Fruit fly (Drosophila melanogaster) whole organism, embryonic: ENCODE results near the gene VhaM9.7-d.

Experiments used
- Abd-B ChIP-seq: fragments of 200-800 bp; sonication (Bioruptor generic); optimal IDR thresholded peaks from 2 replicates; lab custom pipeline; 2018; ENCODE audit warnings: missing biosample characterization, mild to moderate bottlenecking, missing genetic modification characterization, moderate library complexity
- BtbVII ChIP-seq: fragments of 200-800 bp; sonication (Bioruptor generic); optimal IDR thresholded peaks from 3 replicates; lab custom pipeline; 2017; ENCODE audit warnings: missing biosample characterization, mild to moderate bottlenecking, missing genetic modification characterization
- CG11696 ChIP-seq: fragments of 200-800 bp; sonication (Bioruptor generic); IDR thresholded peaks from 2 replicates; pipeline ENCODE4 v1.3.6; 2022; ENCODE audit warnings: missing biosample characterization, missing genetic modification characterization
- CG11723 ChIP-seq: fragments of 200-800 bp; sonication (Bioruptor generic); optimal IDR thresholded peaks from 2 replicates; lab custom pipeline; 2017; ENCODE audit warnings: missing biosample characterization, mild to moderate bottlenecking, missing genetic modification characterization
- CG12071 ChIP-seq: fragments of 200-800 bp; sonication (Bioruptor generic); optimal IDR thresholded peaks from 3 replicates; lab custom pipeline; 2018; ENCODE audit warnings: missing biosample characterization, mild to moderate bottlenecking, missing genetic modification characterization
- CG12155 ChIP-seq: fragments of 200-800 bp; sonication (Bioruptor generic); optimal IDR thresholded peaks from 3 replicates; lab custom pipeline; 2016; ENCODE audit warnings: missing biosample characterization, missing genetic modification characterization
- CG14710 ChIP-seq: fragments of 200-800 bp; sonication (Bioruptor generic); optimal IDR thresholded peaks from 3 replicates; lab custom pipeline; 2019; ENCODE audit warnings: missing biosample characterization, mild to moderate bottlenecking, missing genetic modification characterization, moderate library complexity
- CG14860 ChIP-seq: fragments of 200-800 bp; sonication (Bioruptor generic); IDR thresholded peaks from 3 replicates; pipeline ENCODE4 v1.3.6; 2022; ENCODE audit warnings: missing biosample characterization, missing genetic modification characterization; ENCODE audit not compliant: partially characterized antibody
- CG16813 ChIP-seq: fragments of 200-800 bp; sonication (Bioruptor generic); IDR thresholded peaks from 3 replicates; pipeline ENCODE4 v1.3.6; 2022; ENCODE audit warnings: missing biosample characterization, missing genetic modification characterization; ENCODE audit not compliant: partially characterized antibody
- CG17328 ChIP-seq: fragments of 200-800 bp; sonication (Bioruptor generic); IDR thresholded peaks from 2 replicates; pipeline ENCODE4 v1.3.6; 2022; ENCODE audit warnings: missing biosample characterization, missing genetic modification characterization
- CG17568 ChIP-seq: fragments of 200-800 bp; sonication (Bioruptor generic); optimal IDR thresholded peaks from 2 replicates; lab custom pipeline; 2018; ENCODE audit warnings: missing biosample characterization, mild to moderate bottlenecking, missing genetic modification characterization, moderate library complexity
- CG31224 ChIP-seq: fragments of 200-800 bp; sonication (Bioruptor generic); IDR thresholded peaks from 2 replicates; pipeline ENCODE4 v1.3.6; 2022; ENCODE audit warnings: missing biosample characterization, missing genetic modification characterization
- CG32532 ChIP-seq: fragments of 200-800 bp; sonication (Bioruptor generic); IDR thresholded peaks from 2 replicates; pipeline ENCODE4 v1.3.6; 2022; ENCODE audit warnings: missing biosample characterization, missing genetic modification characterization
- CG3726 ChIP-seq: fragments of 200-800 bp; sonication (Bioruptor generic); IDR thresholded peaks from 3 replicates; pipeline ENCODE4, ENCODE4 v1.3.6; 2022; ENCODE audit warnings: missing biosample characterization, missing genetic modification characterization
- CG4820 ChIP-seq: fragments of 200-800 bp; sonication (Bioruptor generic); optimal IDR thresholded peaks from 3 replicates; lab custom pipeline; 2016; ENCODE audit warnings: missing biosample characterization, missing genetic modification characterization
- CG6654 ChIP-seq: fragments of 200-800 bp; sonication (Bioruptor generic); optimal IDR thresholded peaks from 2 replicates; lab custom pipeline; 2017; ENCODE audit warnings: missing biosample characterization, mild to moderate bottlenecking, missing genetic modification characterization
- CG6689 ChIP-seq: fragments of 200-800 bp; sonication (Bioruptor generic); IDR thresholded peaks from 2 replicates; pipeline ENCODE4 v1.3.6; 2022; ENCODE audit warnings: missing biosample characterization, missing genetic modification characterization
- CG8290 ChIP-seq, 3 experiments: fragments of 200-800 bp; sonication (Bioruptor generic); optimal IDR thresholded peaks; 2 replicates each; lab custom pipeline; 2016 to 2019; ENCODE audit warnings: missing biosample characterization in 3 of 3, missing genetic modification characterization in 3 of 3, mild to moderate bottlenecking in 2 of 3, moderate library complexity in 1 of 3
- CG8359 ChIP-seq: fragments of 200-800 bp; sonication (Bioruptor generic); optimal IDR thresholded peaks from 2 replicates; lab custom pipeline; 2017; ENCODE audit warnings: missing biosample characterization, mild to moderate bottlenecking, missing genetic modification characterization, borderline replicate concordance
- CG8765 ChIP-seq: fragments of 200-800 bp; sonication (Bioruptor generic); IDR thresholded peaks from 2 replicates; pipeline ENCODE4 v1.3.6; 2022; ENCODE audit warnings: missing biosample characterization, missing genetic modification characterization
- D ChIP-seq, 2 experiments: fragments of 200-800 bp in 1 of 2; fragments of >200 bp in 1 of 2; sonication (Bioruptor generic) in 1 of 2; optimal IDR thresholded peaks; 2 replicates in 1 of 2; 3 replicates in 1 of 2; lab custom pipeline; 2017; ENCODE audit warnings: mild to moderate bottlenecking in 1 of 2, missing biosample characterization in 1 of 2, missing genetic modification characterization in 1 of 2, missing genetic modification reagents in 1 of 2
- Dref ChIP-seq: fragments of 200-800 bp; sonication (Bioruptor generic); IDR thresholded peaks from 2 replicates; pipeline ENCODE4 v1.3.6; 2022; ENCODE audit warnings: missing biosample characterization, missing genetic modification characterization
- Gsc ChIP-seq: fragments of 200-800 bp; sonication (Bioruptor generic); IDR thresholded peaks from 2 replicates; pipeline ENCODE4 v1.3.6; 2022; ENCODE audit warnings: missing biosample characterization, missing genetic modification characterization
- Hr39 ChIP-seq: fragments of >200 bp; optimal IDR thresholded peaks from 2 replicates; lab custom pipeline; 2017
- Mrtf ChIP-seq: fragments of 200-800 bp; sonication (Bioruptor generic); IDR thresholded peaks from 3 replicates; pipeline ENCODE4 v1.3.6; 2022; ENCODE audit warnings: missing biosample characterization, missing genetic modification characterization
- al ChIP-seq: fragments of 200-800 bp; sonication (Bioruptor generic); IDR thresholded peaks from 2 replicates; pipeline ENCODE4 v1.3.6; 2022; ENCODE audit warnings: missing biosample characterization, missing genetic modification characterization
- bbx ChIP-seq: fragments of 200-800 bp; sonication (Bioruptor generic); IDR thresholded peaks from 2 replicates; pipeline ENCODE4 v1.3.6; 2022; ENCODE audit warnings: missing biosample characterization, missing genetic modification characterization; ENCODE audit not compliant: partially characterized antibody
- bcd ChIP-seq: fragments of 200-800 bp; sonication (Bioruptor generic); optimal IDR thresholded peaks from 2 replicates; lab custom pipeline; 2017; ENCODE audit warnings: missing biosample characterization, mild to moderate bottlenecking, missing genetic modification characterization
- bowl ChIP-seq: fragments of 200-800 bp; sonication (Bioruptor generic); IDR thresholded peaks from 2 replicates; pipeline ENCODE4 v1.3.6; 2022; ENCODE audit warnings: missing biosample characterization, missing genetic modification characterization
- cato ChIP-seq: fragments of 200-800 bp; sonication (Bioruptor generic); optimal IDR thresholded peaks from 2 replicates; lab custom pipeline; 2016; ENCODE audit warnings: missing biosample characterization, missing genetic modification characterization, borderline replicate concordance
- ci ChIP-seq: fragments of 200-800 bp; sonication (Bioruptor generic); IDR thresholded peaks from 3 replicates; pipeline ENCODE4 v1.3.6; 2022; ENCODE audit warnings: missing biosample characterization, missing genetic modification characterization
- crp ChIP-seq, 2 experiments: fragments of 200-800 bp; sonication (Bioruptor generic); optimal IDR thresholded peaks; 2 replicates in 1 of 2; 3 replicates in 1 of 2; lab custom pipeline; 2017; ENCODE audit warnings: missing biosample characterization in 2 of 2, missing genetic modification characterization in 2 of 2, mild to moderate bottlenecking in 1 of 2, moderate library complexity in 1 of 2
- dpn ChIP-seq, 2 experiments: fragments of 200-800 bp; sonication (Bioruptor generic); optimal IDR thresholded peaks; 3 replicates each; lab custom pipeline; 2016; ENCODE audit warnings: missing biosample characterization in 2 of 2, missing genetic modification characterization in 2 of 2
- ems ChIP-seq: fragments of 200-800 bp; sonication (Bioruptor generic); optimal IDR thresholded peaks from 3 replicates; lab custom pipeline; 2016; ENCODE audit warnings: missing biosample characterization, missing genetic modification characterization
- fd96Cb ChIP-seq: fragments of 200-800 bp; sonication (Bioruptor generic); optimal IDR thresholded peaks from 2 replicates; lab custom pipeline; 2018; ENCODE audit warnings: missing biosample characterization, mild to moderate bottlenecking, missing genetic modification characterization, moderate library complexity
- fru ChIP-seq: fragments of >200 bp; optimal IDR thresholded peaks from 2 replicates; lab custom pipeline; 2017
- gce ChIP-seq: fragments of 200-800 bp; sonication (Bioruptor generic); IDR thresholded peaks from 3 replicates; pipeline ENCODE4 v1.3.6; 2022; ENCODE audit warnings: missing biosample characterization, missing genetic modification characterization
- h ChIP-seq: fragments of >200 bp; optimal IDR thresholded peaks from 2 replicates; lab custom pipeline; 2017
- kay ChIP-seq: fragments of 200-800 bp; sonication (Bioruptor generic); optimal IDR thresholded peaks from 2 replicates; lab custom pipeline; 2016; ENCODE audit warnings: missing biosample characterization, missing genetic modification characterization
- klu ChIP-seq: fragments of 200-800 bp; sonication (Bioruptor generic); IDR thresholded peaks from 2 replicates; pipeline ENCODE4 v1.3.6; 2022; ENCODE audit warnings: missing biosample characterization, missing genetic modification characterization
- lilli ChIP-seq: fragments of 200-800 bp; sonication (Bioruptor generic); optimal IDR thresholded peaks from 3 replicates; lab custom pipeline; 2016; ENCODE audit warnings: missing biosample characterization, missing genetic modification characterization
- mam ChIP-seq: fragments of 200-800 bp; sonication (Bioruptor generic); optimal IDR thresholded peaks from 3 replicates; lab custom pipeline; 2016; ENCODE audit warnings: missing biosample characterization, missing genetic modification characterization
- onecut ChIP-seq: fragments of 200-800 bp; sonication (Bioruptor generic); IDR thresholded peaks from 2 replicates; pipeline ENCODE4 v1.3.6; 2022; ENCODE audit warnings: missing biosample characterization, missing genetic modification characterization
- pan ChIP-seq, 4 experiments: fragments of >200 bp in 3 of 4; fragments of 200-800 bp in 1 of 4; sonication (Bioruptor generic) in 1 of 4; optimal IDR thresholded peaks in 3 of 4; IDR thresholded peaks in 1 of 4; 2 replicates each; pipeline versions ENCODE4 v1.3.6 to Lab custom; 2017 to 2022; ENCODE audit warnings: missing biosample characterization in 2 of 4, missing genetic modification characterization in 2 of 4, mixed read lengths in 1 of 4
- psq ChIP-seq: fragments of 200-800 bp; sonication (Bioruptor generic); optimal IDR thresholded peaks from 2 replicates; lab custom pipeline; 2017; ENCODE audit warnings: missing biosample characterization, missing genetic modification characterization
- sd ChIP-seq: fragments of 200-800 bp; sonication (Bioruptor generic); optimal IDR thresholded peaks from 3 replicates; lab custom pipeline; 2018; ENCODE audit warnings: missing biosample characterization, mild to moderate bottlenecking, missing genetic modification characterization, moderate library complexity
- trem ChIP-seq: fragments of 200-800 bp; optimal IDR thresholded peaks from 3 replicates; lab custom pipeline; 2019; ENCODE audit warnings: missing biosample characterization, mild to moderate bottlenecking, missing genetic modification characterization, moderate library complexity
- vvl ChIP-seq: fragments of 200-800 bp; sonication (Bioruptor generic); IDR thresholded peaks from 2 replicates; pipeline ENCODE4 v1.3.6; 2022; ENCODE audit warnings: missing biosample characterization, missing genetic modification characterization
- zfh2 ChIP-seq: fragments of 200-800 bp; sonication (Bioruptor generic); optimal IDR thresholded peaks from 2 replicates; lab custom pipeline; 2016; ENCODE audit warnings: missing biosample characterization, missing genetic modification characterization

Gene VhaM9.7-d

dm6 chr3R:16934154-16934992 is 40.6 kb upstream of the VhaM9.7-d start (continued):
- no peak for TF ChIP-seq CG17328
- no peak for TF ChIP-seq lilli (GFP tag; lab: Kevin White, UChicago)
- no peak for TF ChIP-seq bowl (GFP tag; lab: Robert Waterston, UW)
- no peak for TF ChIP-seq CG8290 (GFP tag; optimal IDR thresholded peaks at IDR 0.05; lab: Kevin White, UChicago)
- no peak for TF ChIP-seq CG8290 (tag; optimal IDR thresholded peaks at IDR 0.05; lab: Kevin White, UChicago)
- no peak for TF ChIP-seq pan (optimal IDR thresholded peaks at IDR 0.05; lab: Kevin White, UChicago)
- TF ChIP-seq pan (GFP tag; optimal IDR thresholded peaks at IDR 0.05 in 1 of 2, IDR thresholded peaks at IDR 0.05 in 1 of 2), result no peak
- no peak for TF ChIP-seq CG8765 (GFP tag; lab: Robert Waterston, UW)
- TF ChIP-seq CG6689 (GFP tag; lab: Robert Waterston, UW), result no peak
- no peak for TF ChIP-seq dpn (GFP tag; optimal IDR thresholded peaks at IDR 0.05; lab: Kevin White, UChicago)
- no peak for TF ChIP-seq CG16813
- no peak for TF ChIP-seq D (optimal IDR thresholded peaks at IDR 0.05; lab: Kevin White, UChicago)
- TF ChIP-seq D (GFP tag; optimal IDR thresholded peaks at IDR 0.05; lab: Kevin White, UChicago), result no peak
- peak; percentile 24 for TF ChIP-seq bbx (GFP tag; lab: Robert Waterston, UW)
- TF ChIP-seq ci (GFP tag; lab: Robert Waterston, UW), result peak; percentile 57; the same call in 1 of the 3 replicates
- TF ChIP-seq gce (GFP tag; lab: Robert Waterston, UW), result no peak
- TF ChIP-seq CG11696, result no peak
- no peak for TF ChIP-seq fru (lab: Kevin White, UChicago)
- TF ChIP-seq cato (GFP tag; lab: Kevin White, UChicago), result no peak
- no peak for TF ChIP-seq CG12155 (GFP tag; lab: Kevin White, UChicago)
- TF ChIP-seq Hr39 (lab: Kevin White, UChicago), result no peak
- TF ChIP-seq CG31224 (GFP tag; lab: Robert Waterston, UW), result no peak
- TF ChIP-seq CG17568 (GFP tag; lab: Kevin White, UChicago), result no peak
- no peak for TF ChIP-seq BtbVII
- TF ChIP-seq CG14860 (GFP tag; lab: Robert Waterston, UW), result no peak
- TF ChIP-seq Dref, result peak; percentile 43
- no peak for TF ChIP-seq crp (GFP tag; optimal IDR thresholded peaks at IDR 0.05; lab: Kevin White, UChicago)
- TF ChIP-seq kay, result no peak
- peak; percentile 50 for TF ChIP-seq sd (tag; lab: Kevin White, UChicago)
- no peak for TF ChIP-seq CG6654 (GFP tag; lab: Kevin White, UChicago)
- TF ChIP-seq psq (GFP tag; lab: Kevin White, UChicago), result no peak
- peak; percentile 6; the same call in 1 of the 2 replicates for TF ChIP-seq CG32532
- no peak for TF ChIP-seq CG11723 (GFP tag; lab: Kevin White, UChicago)
- no peak for TF ChIP-seq fd96Cb (tag; lab: Kevin White, UChicago)
- no peak for TF ChIP-seq Gsc (GFP tag; lab: Robert Waterston, UW)
- TF ChIP-seq CG4820, result no peak
- no peak for TF ChIP-seq Abd-B (GFP tag; lab: Kevin White, UChicago)
- no peak for TF ChIP-seq zfh2
- TF ChIP-seq CG14710 (tag; lab: Kevin White, UChicago), result no peak
- TF ChIP-seq CG8359 (GFP tag; lab: Kevin White, UChicago), result no peak
- TF ChIP-seq mam (GFP tag; lab: Kevin White, UChicago), result no peak
- no peak for TF ChIP-seq Mrtf (GFP tag; lab: Robert Waterston, UW)
- TF ChIP-seq ems (GFP tag; lab: Kevin White, UChicago), result no peak
- TF ChIP-seq onecut, result peak; percentile 69
- no peak for TF ChIP-seq CG3726 (GFP tag; lab: Robert Waterston, UW)
- no peak for TF ChIP-seq al
- no peak for TF ChIP-seq h
- no peak for TF ChIP-seq bcd (GFP tag; lab: Kevin White, UChicago)
- no peak for TF ChIP-seq trem (tag; lab: Kevin White, UChicago)
- peak; percentile 30; the same call in 1 of the 2 replicates for TF ChIP-seq vvl (GFP tag; lab: Robert Waterston, UW)
- TF ChIP-seq klu (GFP tag; lab: Robert Waterston, UW), result no peak
- no peak for TF ChIP-seq CG12071
